Worm (Caenorhabditis elegans): Measurements from ENCODE around the gene Y57A10B.7.

DNA sequence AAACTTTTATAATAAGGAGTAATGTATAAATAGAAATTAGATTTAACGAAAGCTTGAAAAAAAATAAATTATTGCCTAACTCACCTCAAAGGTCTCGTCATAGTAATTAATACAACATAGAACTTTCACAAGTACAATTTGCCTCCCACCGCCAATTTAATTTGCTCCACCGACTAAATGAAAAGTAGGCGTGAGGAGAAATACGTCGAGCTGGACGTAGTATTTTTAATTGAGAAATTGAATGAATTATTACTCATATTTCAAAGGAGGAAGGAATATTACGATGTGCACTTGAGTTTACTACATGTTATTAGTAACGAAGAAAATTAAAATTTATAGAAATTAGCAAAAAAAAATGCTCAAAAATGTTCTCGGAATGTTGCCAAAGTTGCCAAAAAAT lies 44.9 kb upstream of the Y57A10B.7 start, which contains the start of gene Y57A10C.9:
- no peak for TF ChIP-seq attf-5 (GFP tag; optimal IDR thresholded peaks at IDR 0.05)
- TF ChIP-seq unc-62 (GFP tag; optimal IDR thresholded peaks at IDR 0.05), result no peak
- no peak for TF ChIP-seq unc-130 (GFP tag; optimal IDR thresholded peaks at IDR 0.05)
- no peak for TF ChIP-seq nfya-1 (tag; optimal IDR thresholded peaks at IDR 0.05; ENCODE audit: borderline replicate concordance, insufficient read depth)
- TF ChIP-seq ztf-28 (GFP tag; IDR thresholded peaks at IDR 0.05), result no peak
- no peak for TF ChIP-seq lsl-1 (GFP tag; optimal IDR thresholded peaks at IDR 0.05)
- TF ChIP-seq hlh-12 (tag; optimal IDR thresholded peaks at IDR 0.05), result no peak
- no peak for TF ChIP-seq dpl-1 (GFP tag; optimal IDR thresholded peaks at IDR 0.05)
- TF ChIP-seq let-526 (GFP tag; IDR thresholded peaks at IDR 0.05), result no peak
- TF ChIP-seq madf-10 (tag; optimal IDR thresholded peaks at IDR 0.05), result no peak
- TF ChIP-seq ceh-91 (GFP tag; IDR thresholded peaks at IDR 0.05), result no peak
- TF ChIP-seq snpc-4 (GFP tag; optimal IDR thresholded peaks at IDR 0.05), result no peak
- no peak for TF ChIP-seq snpc-4 (tag; optimal IDR thresholded peaks at IDR 0.05)
- TF ChIP-seq nhr-80 (tag; optimal IDR thresholded peaks at IDR 0.05), result no peak

All from whole organism, young adult.